Fruit fly (Drosophila melanogaster): ENCODE measurements around the gene Usp39.
A peak's percentile ranks its signal among the peaks of the same experiment; 100 is the strongest.

The Usp39 gene

dm6 chrX:18883999-18884671 is 26.1 kb downstream of the Usp39 start, which contains the start of gene CG7332:
CG7332 (plus strand) TSS chrX:18884513.
- TF ChIP-seq Rel (GFP tag; optimal IDR thresholded peaks at IDR 0.05): no peak
- no peak for TF ChIP-seq Rel (tag; optimal IDR thresholded peaks at IDR 0.05)
- no peak for TF ChIP-seq Mio (GFP tag; optimal IDR thresholded peaks at IDR 0.05)
- no peak for TF ChIP-seq psq (GFP tag; optimal IDR thresholded peaks at IDR 0.05)
- no peak for TF ChIP-seq h (GFP tag; optimal IDR thresholded peaks at IDR 0.05)

dm6 chrX:18893433-18893832 is 35.4 kb downstream of the Usp39 start, which contains the start of gene Flacc:
Flacc (minus strand) TSS chrX:18893636.
- peak; percentile 65 for TF ChIP-seq psq (GFP tag; optimal IDR thresholded peaks at IDR 0.05)
- TF ChIP-seq Hr83 (GFP tag; optimal IDR thresholded peaks at IDR 0.05; ENCODE audit: poor library complexity, severe bottlenecking): no peak
- TF ChIP-seq fru (GFP tag; optimal IDR thresholded peaks at IDR 0.05): no peak
- no peak for TF ChIP-seq Myc (optimal IDR thresholded peaks at IDR 0.05)

dm6 chrX:18894146-18894545 is 36.1 kb downstream of the Usp39 start, which contains the start of gene SdhBL:
SdhBL (plus strand) TSS chrX:18894446.
- TF ChIP-seq OdsH (GFP tag; optimal IDR thresholded peaks at IDR 0.05) (no peak), fru (GFP tag; optimal IDR thresholded peaks at IDR 0.05) (no peak), br (GFP tag; optimal IDR thresholded peaks at IDR 0.05) (no peak), Abd-B (GFP tag; optimal IDR thresholded peaks at IDR 0.05) (no peak), dsf (GFP tag; optimal IDR thresholded peaks at IDR 0.05; ENCODE audit: borderline replicate concordance) (no peak), tai (GFP tag; optimal IDR thresholded peaks at IDR 0.05) (no peak), usp (GFP tag; optimal IDR thresholded peaks at IDR 0.05) (no peak), N (GFP tag; optimal IDR thresholded peaks at IDR 0.05) (no peak), GATAd (GFP tag; optimal IDR thresholded peaks at IDR 0.05) (no peak), CG9705 (GFP tag; optimal IDR thresholded peaks at IDR 0.05) (no peak), dl (GFP tag; optimal IDR thresholded peaks at IDR 0.05; ENCODE audit: insufficient read depth in 1 of 2, partially characterized antibody in 2 of 2) (no peak), CG32264 (GFP tag; optimal IDR thresholded peaks at IDR 0.05) (no peak), CrebA (GFP tag; optimal IDR thresholded peaks at IDR 0.05; ENCODE audit: borderline replicate concordance) (no peak)

- no peak for TF ChIP-seq tai (GFP tag; optimal IDR thresholded peaks at IDR 0.05)
- TF ChIP-seq GATAd (GFP tag; optimal IDR thresholded peaks at IDR 0.05): no peak
- TF ChIP-seq Hr78 (GFP tag; optimal IDR thresholded peaks at IDR 0.05): no peak
These were observed 39.3 kb downstream of the Usp39 start for dm6 chrX:18897294-18897693.

dm6 chrX:18897906-18898305 is 39.9 kb downstream of the Usp39 start:
- TF ChIP-seq dmrt93B (GFP tag; optimal IDR thresholded peaks at IDR 0.05) (no peak), h (GFP tag; optimal IDR thresholded peaks at IDR 0.05) (no peak), dl (GFP tag; optimal IDR thresholded peaks at IDR 0.05; ENCODE audit: insufficient read depth in 1 of 2, partially characterized antibody in 2 of 2) (no peak), Hnf4 (GFP tag; optimal IDR thresholded peaks at IDR 0.05) (no peak), sv (GFP tag; optimal IDR thresholded peaks at IDR 0.05) (no peak), psq (GFP tag; optimal IDR thresholded peaks at IDR 0.05) (no peak), Rel (GFP tag; optimal IDR thresholded peaks at IDR 0.05) (no peak), Rel (tag; optimal IDR thresholded peaks at IDR 0.05) (no peak)

dm6 chrX:18899835-18900460 is 41.9 kb downstream of the Usp39 start, which contains the start of gene CG7378:
CG7378 (plus strand) TSS chrX:18900410.
- TF ChIP-seq brk (GFP tag; optimal IDR thresholded peaks at IDR 0.05): no peak
- TF ChIP-seq sv (GFP tag; optimal IDR thresholded peaks at IDR 0.05): peak; percentile 39

dm6 chrX:18900958-18901357 is 43.0 kb downstream of the Usp39 start:
- TF ChIP-seq dmrt93B (GFP tag; optimal IDR thresholded peaks at IDR 0.05) (no peak), dl (GFP tag; optimal IDR thresholded peaks at IDR 0.05; ENCODE audit: insufficient read depth in 1 of 2, partially characterized antibody in 2 of 2) (no peak), foxo (GFP tag; optimal IDR thresholded peaks at IDR 0.05) (no peak), br (GFP tag; optimal IDR thresholded peaks at IDR 0.05) (no peak), Sp1 (GFP tag; optimal IDR thresholded peaks at IDR 0.05) (no peak), jim (GFP tag; optimal IDR thresholded peaks at IDR 0.05) (no peak), tai (GFP tag; optimal IDR thresholded peaks at IDR 0.05) (no peak), HLH106 (tag; optimal IDR thresholded peaks at IDR 0.05) (no peak), Dif (GFP tag; optimal IDR thresholded peaks at IDR 0.05; ENCODE audit: partially characterized antibody) (no peak), Vsx2 (GFP tag; optimal IDR thresholded peaks at IDR 0.05; ENCODE audit: partially characterized antibody) (no peak), rgr (GFP tag; optimal IDR thresholded peaks at IDR 0.05) (no peak), Jra (GFP tag; optimal IDR thresholded peaks at IDR 0.05) (no peak), CrebA (GFP tag; optimal IDR thresholded peaks at IDR 0.05; ENCODE audit: borderline replicate concordance) (no peak), Rel (GFP tag; optimal IDR thresholded peaks at IDR 0.05) (no peak), Rel (tag; optimal IDR thresholded peaks at IDR 0.05) (no peak), Hr83 (GFP tag; optimal IDR thresholded peaks at IDR 0.05; ENCODE audit: poor library complexity, severe bottlenecking) (no peak), Hnf4 (GFP tag; optimal IDR thresholded peaks at IDR 0.05) (no peak), usp (GFP tag; optimal IDR thresholded peaks at IDR 0.05) (no peak)

Measured in whole organism, wandering third instar larva.